Fruit fly (Drosophila melanogaster) whole organism, pupa: ENCODE results near the gene CG1304.

ENCODE experiments used
- CG10348 ChIP-seq: fragments of 200-800 bp; sonication (Bioruptor generic); IDR thresholded peaks from 2 replicates; pipeline ENCODE4 v1.3.6; 2022; ENCODE audit warnings: missing biosample characterization, missing genetic modification characterization
- CG13204 ChIP-seq: fragments of 200-800 bp; sonication (Bioruptor generic); optimal IDR thresholded peaks from 2 replicates; lab custom pipeline; 2018; ENCODE audit warnings: missing biosample characterization, mild to moderate bottlenecking, missing genetic modification characterization, moderate library complexity
- CG34367 ChIP-seq: fragments of 200-800 bp; sonication (Bioruptor generic); optimal IDR thresholded peaks from 2 replicates; lab custom pipeline; 2018; ENCODE audit warnings: missing biosample characterization, mild to moderate bottlenecking, missing genetic modification characterization
- Ets98B ChIP-seq: fragments of 200-800 bp; sonication (Bioruptor generic); IDR thresholded peaks from 2 replicates; pipeline ENCODE4 v1.3.6; 2022; ENCODE audit warnings: missing biosample characterization, missing genetic modification characterization
- Pif1B ChIP-seq: fragments of 200-800 bp; sonication (Bioruptor generic); optimal IDR thresholded peaks from 3 replicates; lab custom pipeline; 2016; ENCODE audit warnings: missing biosample characterization, missing genetic modification characterization
- fd96Ca ChIP-seq: fragments of 200-800 bp; sonication (Bioruptor generic); IDR thresholded peaks from 3 replicates; pipeline ENCODE4 v1.3.6; 2022; ENCODE audit warnings: missing biosample characterization, missing genetic modification characterization

dm6 chrX:20948268-20948667 is 17.0 kb downstream of the CG1304 start:
- TF ChIP-seq Pif1B (GFP tag; lab: Kevin White, UChicago) (no peak), CG10348 (GFP tag; lab: Robert Waterston, UW) (no peak), fd96Ca (GFP tag; lab: Robert Waterston, UW) (no peak), CG13204 (no peak), Ets98B (no peak), CG34367 (tag; lab: Kevin White, UChicago) (no peak)
